Fruit fly (Drosophila melanogaster): Measurements from ENCODE around the gene CG31975.
A peak's percentile ranks its signal among the peaks of the same experiment; 100 is the strongest.

CG31975 gene

dm6 chr2L:120492-121455 lies 20.0 kb downstream of the CG31975 start (continued):
- TF ChIP-seq z (GFP tag; IDR thresholded peaks at IDR 0.05) (no peak), D (optimal IDR thresholded peaks at IDR 0.05) (no peak), D (GFP tag; optimal IDR thresholded peaks at IDR 0.05) (no peak), gcm (GFP tag; optimal IDR thresholded peaks at IDR 0.05) (no peak), CG7745 (tag; optimal IDR thresholded peaks at IDR 0.05) (no peak), Ada2b (GFP tag; IDR thresholded peaks at IDR 0.05) (no peak), so (GFP tag; IDR thresholded peaks at IDR 0.05) (no peak), rib (GFP tag; IDR thresholded peaks at IDR 0.05) (no peak), CG1647 (GFP tag; optimal IDR thresholded peaks at IDR 0.05) (no peak), CG16779 (GFP tag; IDR thresholded peaks at IDR 0.05) (no peak), vnd (GFP tag; IDR thresholded peaks at IDR 0.05; ENCODE audit: partially characterized antibody) (no peak), tin (GFP tag; optimal IDR thresholded peaks at IDR 0.05) (no peak), luna (GFP tag; optimal IDR thresholded peaks at IDR 0.05) (no peak), tx (GFP tag; optimal IDR thresholded peaks at IDR 0.05) (no peak), CG17829 (tag; optimal IDR thresholded peaks at IDR 0.05) (no peak), NC2β (GFP tag; optimal IDR thresholded peaks at IDR 0.05) (no peak), lbe (GFP tag; optimal IDR thresholded peaks at IDR 0.05) (no peak), tap (tag; optimal IDR thresholded peaks at IDR 0.05) (no peak), CG14014 (GFP tag; IDR thresholded peaks at IDR 0.05) (no peak), gro (GFP tag; optimal IDR thresholded peaks at IDR 0.05) (no peak), ems (GFP tag; optimal IDR thresholded peaks at IDR 0.05) (no peak), crc (GFP tag; optimal IDR thresholded peaks at IDR 0.05) (no peak), slou (GFP tag; optimal IDR thresholded peaks at IDR 0.05) (no peak), dpn (GFP tag; optimal IDR thresholded peaks at IDR 0.05) (no peak), fd102C (GFP tag; optimal IDR thresholded peaks at IDR 0.05) (no peak), CG16815 (GFP tag; optimal IDR thresholded peaks at IDR 0.05) (no peak), ewg (GFP tag; optimal IDR thresholded peaks at IDR 0.05) (no peak), CG8924 (tag; optimal IDR thresholded peaks at IDR 0.05) (no peak), Scr (GFP tag; IDR thresholded peaks at IDR 0.05; ENCODE audit: partially characterized antibody) (no peak)

dm6 chr2L:117750-118149 lies 23.0 kb downstream of the CG31975 start:
- TF ChIP-seq CG33557 (GFP tag; optimal IDR thresholded peaks at IDR 0.05) (peak; percentile 13), pita (GFP tag; optimal IDR thresholded peaks at IDR 0.05) (no peak), lilli (GFP tag; optimal IDR thresholded peaks at IDR 0.05) (no peak), sens (GFP tag) (peak; percentile 66), nau (GFP tag; optimal IDR thresholded peaks at IDR 0.05) (peak; percentile 37), CG11247 (GFP tag; IDR thresholded peaks at IDR 0.05) (0 out of 2 replicates have a peak, but pooled peaks have one; percentile 5), z (GFP tag; IDR thresholded peaks at IDR 0.05) (no peak), hkb (optimal IDR thresholded peaks at IDR 0.05) (no peak), hkb (GFP tag; IDR thresholded peaks at IDR 0.05) (peak; percentile 56), E2f1 (GFP tag; IDR thresholded peaks at IDR 0.05) (peak; percentile 38; the same call in 1 of the 2 replicates), CG12769 (tag; optimal IDR thresholded peaks at IDR 0.05) (peak; percentile 28), CG2202 (tag; optimal IDR thresholded peaks at IDR 0.05) (peak; percentile 4), CG13287 (GFP tag; IDR thresholded peaks at IDR 0.05; ENCODE audit: partially characterized antibody) (no peak), Awh (GFP tag; IDR thresholded peaks at IDR 0.05) (peak; percentile 49; the same call in 1 of the 2 replicates), HLH3B (GFP tag; IDR thresholded peaks at IDR 0.05) (peak; percentile 39; the same call in 1 of the 2 replicates), HHEX (GFP tag; optimal IDR thresholded peaks at IDR 0.05) (peak; percentile 61), chm (GFP tag; IDR thresholded peaks at IDR 0.05) (peak; percentile 54; the same call in 1 of the 2 replicates), CrebB (tag; optimal IDR thresholded peaks at IDR 0.05) (peak; percentile 20), CG3407 (GFP tag; optimal IDR thresholded peaks at IDR 0.05) (peak; percentile 54), gem (tag; optimal IDR thresholded peaks at IDR 0.05) (peak; percentile 9), CG15514 (GFP tag; optimal IDR thresholded peaks at IDR 0.05) (peak; percentile 51), pan (optimal IDR thresholded peaks at IDR 0.05) (no peak), pan (GFP tag; optimal IDR thresholded peaks at IDR 0.05 in 1 of 2, IDR thresholded peaks at IDR 0.05 in 1 of 2) (peak in 1 of 2 experiments; percentile 41)
